Worm (Caenorhabditis elegans): ENCODE data around the gene wdr-5.2.

- TF ChIP-seq hmg-4 (GFP tag; optimal IDR thresholded peaks at IDR 0.05) (no peak), ama-1 (optimal IDR thresholded peaks at IDR 0.05) (no peak), pes-1 (GFP tag; IDR thresholded peaks at IDR 0.05) (no peak), hnd-1 (tag; optimal IDR thresholded peaks at IDR 0.05) (no peak), tra-4 (tag; optimal IDR thresholded peaks at IDR 0.05) (no peak), scrt-1 (GFP tag; IDR thresholded peaks at IDR 0.05) (no peak), B0310.2 (tag; optimal IDR thresholded peaks at IDR 0.05) (no peak), tbx-37 (GFP tag; conservative IDR thresholded peaks at IDR 0.05) (no peak), ceh-13 (GFP tag; optimal IDR thresholded peaks at IDR 0.05) (no peak), F13C5.2 (tag; optimal IDR thresholded peaks at IDR 0.05) (no peak), hmbx-1 (tag; optimal IDR thresholded peaks at IDR 0.05) (no peak), ets-7 (tag; optimal IDR thresholded peaks at IDR 0.05) (no peak), tbx-11 (GFP tag; IDR thresholded peaks at IDR 0.05) (no peak)
Measured at ce11 chrX:14382951-14383350, 33.0 kb downstream of the wdr-5.2 start, which contains the start of gene Y60A9.3.

Data from whole organism, early embryonic.